Fruit fly (Drosophila melanogaster) whole organism, embryonic: ENCODE results near the gene M6.

Source experiments
- ATbp ChIP-seq: fragments of 200-800 bp; sonication (Bioruptor generic); optimal IDR thresholded peaks from 2 replicates; lab custom pipeline; 2017; ENCODE audit warnings: missing biosample characterization, mild to moderate bottlenecking, missing genetic modification characterization, missing genetic modification reagents
- Antp ChIP-seq: fragments of 200-800 bp; sonication (Bioruptor generic); optimal IDR thresholded peaks from 3 replicates; lab custom pipeline; 2016; ENCODE audit warnings: missing biosample characterization, missing genetic modification characterization
- Atf3 ChIP-seq: fragments of 200-800 bp; sonication (Bioruptor generic); optimal IDR thresholded peaks from 3 replicates; lab custom pipeline; 2016; ENCODE audit warnings: missing biosample characterization, missing genetic modification characterization
- Bgb ChIP-seq: fragments of 200-800 bp; sonication (Bioruptor generic); IDR thresholded peaks from 2 replicates; pipeline ENCODE4 v1.3.6; 2022; ENCODE audit warnings: missing biosample characterization, missing genetic modification characterization; ENCODE audit not compliant: partially characterized antibody
- Bteb2 ChIP-seq: fragments of 200-800 bp; sonication (Bioruptor generic); optimal IDR thresholded peaks from 2 replicates; lab custom pipeline; 2016; ENCODE audit warnings: missing biosample characterization, missing genetic modification characterization
- CG1024 ChIP-seq: fragments of 200-800 bp; sonication (Bioruptor generic); IDR thresholded peaks from 2 replicates; pipeline ENCODE4 v1.3.6; 2022; ENCODE audit warnings: missing biosample characterization, missing genetic modification characterization
- CG11504 ChIP-seq: fragments of 200-800 bp; sonication (Bioruptor generic); optimal IDR thresholded peaks from 3 replicates; lab custom pipeline; 2019; ENCODE audit warnings: missing biosample characterization, mild to moderate bottlenecking, missing genetic modification characterization, moderate library complexity
- CG15269 ChIP-seq: fragments of 200-800 bp; sonication (Bioruptor generic); optimal IDR thresholded peaks from 2 replicates; lab custom pipeline; 2018; ENCODE audit warnings: missing biosample characterization, mild to moderate bottlenecking, missing genetic modification characterization, moderate library complexity
- CG15479 ChIP-seq: fragments of 200-800 bp; sonication (Bioruptor generic); optimal IDR thresholded peaks from 3 replicates; lab custom pipeline; 2019; ENCODE audit warnings: missing biosample characterization, mild to moderate bottlenecking, missing genetic modification characterization, moderate library complexity
- CG17359 ChIP-seq: fragments of 200-800 bp; sonication (Bioruptor generic); optimal IDR thresholded peaks from 3 replicates; lab custom pipeline; 2018; ENCODE audit warnings: missing biosample characterization, mild to moderate bottlenecking, missing genetic modification characterization, moderate library complexity
- CG2678 ChIP-seq: fragments of 200-800 bp; sonication (Bioruptor generic); optimal IDR thresholded peaks from 3 replicates; lab custom pipeline; 2019; ENCODE audit warnings: missing biosample characterization, mild to moderate bottlenecking, missing genetic modification characterization, moderate library complexity
- CG31365 ChIP-seq: fragments of 200-800 bp; sonication (Bioruptor generic); optimal IDR thresholded peaks from 2 replicates; lab custom pipeline; 2018; ENCODE audit warnings: missing biosample characterization, mild to moderate bottlenecking, missing genetic modification characterization
- CG31441 ChIP-seq: fragments of 200-800 bp; sonication (Bioruptor generic); IDR thresholded peaks from 2 replicates; pipeline ENCODE4 v1.3.6; 2022; ENCODE audit warnings: missing biosample characterization, missing genetic modification characterization
- CG34376 ChIP-seq: fragments of 200-800 bp; sonication (Bioruptor generic); optimal IDR thresholded peaks from 2 replicates; lab custom pipeline; 2018; ENCODE audit warnings: missing biosample characterization, mild to moderate bottlenecking, missing genetic modification characterization
- CG3838 ChIP-seq: fragments of 200-800 bp; sonication (Bioruptor generic); optimal IDR thresholded peaks from 3 replicates; lab custom pipeline; 2016; ENCODE audit warnings: missing biosample characterization, missing genetic modification characterization
- CG3995 ChIP-seq: fragments of 200-800 bp; sonication (Bioruptor generic); optimal IDR thresholded peaks from 3 replicates; lab custom pipeline; 2016; ENCODE audit warnings: missing biosample characterization, missing genetic modification characterization
- CG6791 ChIP-seq: fragments of 200-800 bp; sonication (Bioruptor generic); IDR thresholded peaks from 3 replicates; pipeline ENCODE4 v1.3.6; 2022; ENCODE audit warnings: missing biosample characterization, missing genetic modification characterization; ENCODE audit not compliant: partially characterized antibody
- CG7357 ChIP-seq: fragments of 200-800 bp; sonication (Bioruptor generic); IDR thresholded peaks from 3 replicates; pipeline ENCODE4 v1.3.6; 2022; ENCODE audit warnings: missing biosample characterization, missing genetic modification characterization
- CG8089 ChIP-seq: fragments of 200-800 bp; sonication (Bioruptor generic); optimal IDR thresholded peaks from 3 replicates; lab custom pipeline; 2016; ENCODE audit warnings: missing biosample characterization, missing genetic modification characterization
- CG8359 ChIP-seq: fragments of 200-800 bp; sonication (Bioruptor generic); optimal IDR thresholded peaks from 2 replicates; lab custom pipeline; 2017; ENCODE audit warnings: missing biosample characterization, mild to moderate bottlenecking, missing genetic modification characterization, borderline replicate concordance
- CG9932 ChIP-seq: fragments of 200-800 bp; sonication (Bioruptor generic); IDR thresholded peaks from 2 replicates; pipeline ENCODE4 v1.3.6; 2022; ENCODE audit warnings: missing biosample characterization, missing genetic modification characterization
- Camta ChIP-seq: fragments of 200-800 bp; sonication (Bioruptor generic); optimal IDR thresholded peaks from 2 replicates; lab custom pipeline; 2016; ENCODE audit warnings: missing biosample characterization, missing genetic modification characterization
- D19A ChIP-seq: fragments of 200-800 bp; optimal IDR thresholded peaks from 3 replicates; lab custom pipeline; 2019; ENCODE audit warnings: missing biosample characterization, mild to moderate bottlenecking, missing genetic modification characterization, moderate library complexity
- Dp ChIP-seq: fragments of 200-800 bp; sonication (Bioruptor generic); optimal IDR thresholded peaks from 2 replicates; lab custom pipeline; 2018; ENCODE audit warnings: missing biosample characterization, mild to moderate bottlenecking, missing genetic modification characterization, moderate library complexity
- Ets97D ChIP-seq: fragments of 200-800 bp; sonication (Bioruptor generic); optimal IDR thresholded peaks from 3 replicates; lab custom pipeline; 2016; ENCODE audit warnings: missing biosample characterization, missing genetic modification characterization
- HLH3B ChIP-seq: fragments of 200-800 bp; sonication (Bioruptor generic); IDR thresholded peaks from 2 replicates; pipeline ENCODE4 v1.3.6; 2022; ENCODE audit warnings: missing biosample characterization, missing genetic modification characterization
- Hr51 ChIP-seq, 2 experiments: fragments of 200-800 bp; sonication (Bioruptor generic); optimal IDR thresholded peaks; 2 replicates in 1 of 2; 3 replicates in 1 of 2; lab custom pipeline; 2016 to 2018; ENCODE audit warnings: missing biosample characterization in 2 of 2, missing genetic modification characterization in 2 of 2, mild to moderate bottlenecking in 1 of 2, moderate library complexity in 1 of 2
- NK7.1 ChIP-seq: fragments of 200-800 bp; sonication (Bioruptor generic); optimal IDR thresholded peaks from 3 replicates; lab custom pipeline; 2016; ENCODE audit warnings: missing biosample characterization, missing genetic modification characterization
- Ravus ChIP-seq: fragments of 200-800 bp; sonication (Bioruptor generic); IDR thresholded peaks from 2 replicates; pipeline ENCODE4 v1.3.6; 2022; ENCODE audit warnings: missing biosample characterization, missing genetic modification characterization
- Sox100B ChIP-seq: fragments of 200-800 bp; sonication (Bioruptor generic); optimal IDR thresholded peaks from 3 replicates; lab custom pipeline; 2018; ENCODE audit warnings: missing biosample characterization, mild to moderate bottlenecking, missing genetic modification characterization
- croc ChIP-seq: fragments of 200-800 bp; sonication (Bioruptor generic); conservative IDR thresholded peaks from 3 replicates; pipeline ENCODE4 v1.3.6; 2022; ENCODE audit warnings: missing biosample characterization, missing genetic modification characterization
- danr ChIP-seq: fragments of 200-800 bp; sonication (Bioruptor generic); IDR thresholded peaks from 2 replicates; pipeline ENCODE4 v1.3.6; 2022; ENCODE audit warnings: missing biosample characterization, missing genetic modification characterization
- dysf ChIP-seq: fragments of 200-800 bp; sonication (Bioruptor generic); IDR thresholded peaks from 3 replicates; pipeline ENCODE4 v1.3.6; 2022; ENCODE audit warnings: missing biosample characterization, missing genetic modification characterization
- fu2 ChIP-seq: fragments of 200-800 bp; sonication (Bioruptor generic); optimal IDR thresholded peaks from 2 replicates; lab custom pipeline; 2016; ENCODE audit warnings: missing biosample characterization, missing genetic modification characterization
- gem ChIP-seq: fragments of 200-800 bp; sonication (Bioruptor generic); optimal IDR thresholded peaks from 2 replicates; lab custom pipeline; 2019; ENCODE audit warnings: missing biosample characterization, mild to moderate bottlenecking, missing genetic modification characterization, moderate library complexity
- gsb ChIP-seq: fragments of 200-800 bp; sonication (Bioruptor generic); IDR thresholded peaks from 2 replicates; pipeline ENCODE4 v1.3.6; 2022; ENCODE audit warnings: missing biosample characterization, missing genetic modification characterization
- h ChIP-seq: fragments of >200 bp; optimal IDR thresholded peaks from 2 replicates; lab custom pipeline; 2017
- ham ChIP-seq: fragments of 200-800 bp; sonication (Bioruptor generic); IDR thresholded peaks from 2 replicates; pipeline ENCODE4 v1.3.6; 2022; ENCODE audit warnings: missing biosample characterization, missing genetic modification characterization
- kni ChIP-seq: fragments of 200-800 bp; sonication (Bioruptor generic); optimal IDR thresholded peaks from 3 replicates; lab custom pipeline; 2017; ENCODE audit warnings: mild to moderate bottlenecking, missing biosample characterization, missing genetic modification reagents, missing genetic modification characterization
- knrl ChIP-seq: fragments of 200-800 bp; sonication (Bioruptor generic); IDR thresholded peaks from 3 replicates; pipeline ENCODE4 v1.3.6; 2022; ENCODE audit warnings: missing biosample characterization, missing genetic modification characterization; ENCODE audit not compliant: partially characterized antibody
- lmd ChIP-seq: fragments of 200-800 bp; sonication (Bioruptor generic); IDR thresholded peaks from 2 replicates; pipeline ENCODE4 v1.3.6; 2022; ENCODE audit warnings: missing biosample characterization, missing genetic modification characterization
- nerfin-2 ChIP-seq: fragments of 200-800 bp; sonication (Bioruptor generic); IDR thresholded peaks from 2 replicates; pipeline ENCODE4 v1.3.6; 2022; ENCODE audit warnings: missing biosample characterization, missing genetic modification characterization; ENCODE audit not compliant: partially characterized antibody
- p53 ChIP-seq: fragments of 200-800 bp; sonication (Bioruptor generic); optimal IDR thresholded peaks from 2 replicates; lab custom pipeline; 2016; ENCODE audit warnings: missing biosample characterization, missing genetic modification characterization
- pan ChIP-seq, 4 experiments: fragments of >200 bp in 3 of 4; fragments of 200-800 bp in 1 of 4; sonication (Bioruptor generic) in 1 of 4; optimal IDR thresholded peaks in 3 of 4; IDR thresholded peaks in 1 of 4; 2 replicates each; pipeline versions ENCODE4 v1.3.6 to Lab custom; 2017 to 2022; ENCODE audit warnings: missing biosample characterization in 2 of 4, missing genetic modification characterization in 2 of 4, mixed read lengths in 1 of 4
- pros ChIP-seq: fragments of 200-800 bp; sonication (Bioruptor generic); optimal IDR thresholded peaks from 3 replicates; lab custom pipeline; 2019; ENCODE audit warnings: missing biosample characterization, mild to moderate bottlenecking, missing genetic modification characterization, moderate library complexity
- psq ChIP-seq: fragments of 200-800 bp; sonication (Bioruptor generic); optimal IDR thresholded peaks from 2 replicates; lab custom pipeline; 2017; ENCODE audit warnings: missing biosample characterization, missing genetic modification characterization
- sens-2 ChIP-seq: fragments of 200-800 bp; sonication (Bioruptor generic); IDR thresholded peaks from 2 replicates; pipeline ENCODE4 v1.3.6; 2022; ENCODE audit warnings: missing biosample characterization, missing genetic modification characterization
- ssp ChIP-seq: fragments of 200-800 bp; sonication (Bioruptor generic); IDR thresholded peaks from 2 replicates; pipeline ENCODE4 v1.3.6; 2022; ENCODE audit warnings: missing biosample characterization, missing genetic modification characterization
- tio ChIP-seq: fragments of 200-800 bp; sonication (Bioruptor generic); optimal IDR thresholded peaks from 2 replicates; lab custom pipeline; 2017; ENCODE audit warnings: missing biosample characterization, missing genetic modification characterization, inconsistent platforms
- tx ChIP-seq: fragments of 200-800 bp; sonication (Bioruptor generic); optimal IDR thresholded peaks from 2 replicates; lab custom pipeline; 2016; ENCODE audit warnings: missing biosample characterization, missing genetic modification characterization

Gene M6

DNA sequence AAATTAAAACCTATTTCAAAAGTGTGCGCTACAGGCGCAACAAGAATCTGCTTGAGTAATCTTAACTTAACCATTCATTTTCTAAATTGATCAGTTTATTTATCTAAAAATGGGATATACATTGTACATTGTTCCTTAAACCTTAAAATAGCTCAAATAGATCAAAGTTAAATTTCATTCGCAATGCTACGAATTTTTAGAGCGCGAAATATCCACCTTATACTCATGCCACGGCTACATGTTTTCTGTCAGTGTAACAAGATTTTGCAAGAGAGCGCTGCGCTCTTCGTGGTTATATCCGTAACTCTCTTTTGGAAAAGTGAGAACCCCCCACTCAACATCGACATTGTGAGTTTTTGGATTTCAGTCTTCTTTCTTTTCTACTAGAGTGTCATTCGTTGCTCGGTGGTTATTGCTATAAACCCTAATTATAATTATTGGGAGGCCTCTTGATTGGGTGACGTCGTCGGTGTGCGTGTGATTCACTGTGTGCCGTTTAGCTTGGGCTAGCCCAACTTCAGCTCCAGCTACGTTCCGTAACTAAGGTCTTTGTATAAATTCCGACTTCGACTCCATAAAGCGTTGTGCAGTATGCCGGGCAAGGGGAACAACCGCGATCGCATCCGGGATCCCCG, 2.0 kb downstream of the M6 start (continued):
- TF ChIP-seq Ets97D (GFP tag; lab: Kevin White, UChicago) (no peak), CG15479 (GFP tag; lab: Kevin White, UChicago) (no peak), CG6791 (GFP tag; lab: Robert Waterston, UW) (0 out of 3 replicates have a peak, but pooled peaks have one; percentile 26), CG17359 (tag; lab: Kevin White, UChicago) (peak; percentile 38), ham (GFP tag; lab: Robert Waterston, UW) (no peak), CG1024 (GFP tag; lab: Robert Waterston, UW) (no peak), h (no peak), CG34376 (GFP tag; lab: Kevin White, UChicago) (peak; percentile 16), Antp (GFP tag; lab: Kevin White, UChicago) (peak; percentile 40), CG7357 (GFP tag; lab: Robert Waterston, UW) (no peak), danr (no peak), NK7.1 (GFP tag; lab: Kevin White, UChicago) (no peak), sens-2 (GFP tag; lab: Robert Waterston, UW) (no peak), dysf (peak; percentile 56; the same call in 1 of the 3 replicates), CG31365 (tag; lab: Kevin White, UChicago) (no peak), Ravus (GFP tag; lab: Robert Waterston, UW) (no peak), croc (GFP tag; lab: Robert Waterston, UW) (no peak), pros (GFP tag; lab: Kevin White, UChicago) (no peak), fu2 (GFP tag; lab: Kevin White, UChicago) (peak; percentile 19), knrl (GFP tag; lab: Robert Waterston, UW) (no peak), HLH3B (GFP tag; lab: Robert Waterston, UW) (peak; percentile 38; the same call in 1 of the 2 replicates), psq (GFP tag; lab: Kevin White, UChicago) (no peak), CG8359 (peak; percentile 3), Hr51 (GFP tag; optimal IDR thresholded peaks at IDR 0.05; lab: Kevin White, UChicago) (peak in 1 of 2 experiments; percentile 49), Dp (no peak), p53 (GFP tag; lab: Kevin White, UChicago) (no peak), CG15269 (tag; lab: Kevin White, UChicago) (peak; percentile 53), Bteb2 (GFP tag; lab: Kevin White, UChicago) (no peak), CG11504 (tag; lab: Kevin White, UChicago) (peak; percentile 62), lmd (GFP tag; lab: Robert Waterston, UW) (no peak), ATbp (GFP tag; lab: Kevin White, UChicago) (peak; percentile 25), CG8089 (no peak), gsb (GFP tag; lab: Robert Waterston, UW) (no peak), D19A (tag; lab: Kevin White, UChicago) (peak; percentile 32), Camta (GFP tag; lab: Kevin White, UChicago) (peak; percentile 23), ssp (no peak), CG9932 (GFP tag; lab: Robert Waterston, UW) (no peak), CG2678 (tag; lab: Kevin White, UChicago) (peak; percentile 50), pan (optimal IDR thresholded peaks at IDR 0.05; lab: Kevin White, UChicago) (no peak), pan (GFP tag; optimal IDR thresholded peaks at IDR 0.05 in 1 of 2, IDR thresholded peaks at IDR 0.05 in 1 of 2) (no peak), Bgb (GFP tag; lab: Robert Waterston, UW) (no peak), tio (GFP tag; lab: Kevin White, UChicago) (peak; percentile 33), CG31441 (GFP tag; lab: Robert Waterston, UW) (no peak; the same call in 1 of the 2 replicates), kni (GFP tag; lab: Kevin White, UChicago) (no peak), Sox100B (GFP tag; lab: Kevin White, UChicago) (peak; percentile 30), Atf3 (peak; percentile 49), nerfin-2 (GFP tag; lab: Robert Waterston, UW) (no peak), CG3995 (GFP tag; lab: Kevin White, UChicago) (no peak), CG3838 (GFP tag; lab: Kevin White, UChicago) (no peak), tx (GFP tag; lab: Kevin White, UChicago) (no peak), gem (tag; lab: Kevin White, UChicago) (peak; percentile 70)
